Fruit fly (Drosophila melanogaster) whole organism, embryonic: ENCODE results near the gene CG5810.

Source experiments
- Asciz ChIP-seq: fragments of 200-800 bp; sonication (Bioruptor generic); optimal IDR thresholded peaks from 2 replicates; lab custom pipeline; 2017; ENCODE audit warnings: missing biosample characterization, mild to moderate bottlenecking, missing genetic modification characterization, missing genetic modification reagents
- Atf6 ChIP-seq: fragments of 200-800 bp; sonication (Bioruptor generic); IDR thresholded peaks from 2 replicates; pipeline ENCODE4 v1.3.6; 2022; ENCODE audit warnings: missing biosample characterization, missing genetic modification characterization
- CG10321 ChIP-seq: fragments of 200-800 bp; sonication (Bioruptor generic); IDR thresholded peaks from 2 replicates; pipeline ENCODE4 v1.3.6; 2022; ENCODE audit warnings: missing biosample characterization, missing genetic modification characterization
- CG11247 ChIP-seq: fragments of 200-800 bp; sonication (Bioruptor generic); IDR thresholded peaks from 2 replicates; pipeline ENCODE4 v1.3.6; 2022; ENCODE audit warnings: missing biosample characterization, missing genetic modification characterization
- CG13424 ChIP-seq: fragments of 200-800 bp; sonication (Bioruptor generic); optimal IDR thresholded peaks from 2 replicates; lab custom pipeline; 2019; ENCODE audit warnings: missing biosample characterization, mild to moderate bottlenecking, missing genetic modification characterization, moderate library complexity
- CG15011 ChIP-seq: fragments of 200-800 bp; sonication (Bioruptor generic); optimal IDR thresholded peaks from 3 replicates; lab custom pipeline; 2018; ENCODE audit warnings: missing biosample characterization, mild to moderate bottlenecking, missing genetic modification characterization
- CG1603 ChIP-seq: fragments of 200-800 bp; sonication (Bioruptor generic); optimal IDR thresholded peaks from 2 replicates; lab custom pipeline; 2019; ENCODE audit warnings: missing biosample characterization, mild to moderate bottlenecking, missing genetic modification characterization, moderate library complexity
- CG16863 ChIP-seq: fragments of 200-800 bp; sonication (Bioruptor generic); optimal IDR thresholded peaks from 3 replicates; lab custom pipeline; 2016; ENCODE audit warnings: missing biosample characterization, missing genetic modification characterization
- CG17829 ChIP-seq: fragments of 200-800 bp; optimal IDR thresholded peaks from 2 replicates; lab custom pipeline; 2019; ENCODE audit warnings: missing biosample characterization, mild to moderate bottlenecking, missing genetic modification characterization, moderate library complexity
- CG18476 ChIP-seq: fragments of 200-800 bp; sonication (Bioruptor generic); optimal IDR thresholded peaks from 2 replicates; lab custom pipeline; 2016; ENCODE audit warnings: missing biosample characterization, mild to moderate bottlenecking, missing genetic modification characterization
- CG2120 ChIP-seq: fragments of 200-800 bp; sonication (Bioruptor generic); optimal IDR thresholded peaks from 3 replicates; lab custom pipeline; 2016; ENCODE audit warnings: missing biosample characterization, missing genetic modification characterization
- CG3995 ChIP-seq: fragments of 200-800 bp; sonication (Bioruptor generic); optimal IDR thresholded peaks from 3 replicates; lab custom pipeline; 2016; ENCODE audit warnings: missing biosample characterization, missing genetic modification characterization
- CG6175 ChIP-seq: fragments of 200-800 bp; sonication (Bioruptor generic); IDR thresholded peaks from 3 replicates; pipeline ENCODE4 v1.3.6; 2022; ENCODE audit warnings: missing biosample characterization, missing genetic modification characterization
- CG6765 ChIP-seq: fragments of 200-800 bp; sonication (Bioruptor generic); optimal IDR thresholded peaks from 3 replicates; lab custom pipeline; 2017; ENCODE audit warnings: missing biosample characterization, mild to moderate bottlenecking, missing genetic modification characterization
- CG7987 ChIP-seq: fragments of 200-800 bp; sonication (Bioruptor generic); optimal IDR thresholded peaks from 2 replicates; lab custom pipeline; 2018; ENCODE audit warnings: missing biosample characterization, mild to moderate bottlenecking, missing genetic modification characterization, moderate library complexity
- CG9727 ChIP-seq: fragments of 200-800 bp; sonication (Bioruptor generic); optimal IDR thresholded peaks from 3 replicates; lab custom pipeline; 2017; ENCODE audit warnings: missing biosample characterization, mild to moderate bottlenecking, missing genetic modification characterization
- Chrac-16 ChIP-seq: fragments of 200-800 bp; sonication (Bioruptor generic); optimal IDR thresholded peaks from 3 replicates; lab custom pipeline; 2016; ENCODE audit warnings: missing biosample characterization, missing genetic modification characterization
- CrebB ChIP-seq: fragments of 200-800 bp; sonication (Bioruptor generic); optimal IDR thresholded peaks from 3 replicates; lab custom pipeline; 2018; ENCODE audit warnings: missing biosample characterization, mild to moderate bottlenecking, missing genetic modification characterization
- Hsf ChIP-seq: fragments of 200-800 bp; sonication (Bioruptor generic); optimal IDR thresholded peaks from 3 replicates; lab custom pipeline; 2016; ENCODE audit warnings: missing biosample characterization, missing genetic modification characterization
- Lim3 ChIP-seq: fragments of 200-800 bp; sonication (Bioruptor generic); IDR thresholded peaks from 2 replicates; pipeline ENCODE4 v1.3.6; 2022; ENCODE audit warnings: missing biosample characterization, missing genetic modification characterization
- Oaz ChIP-seq: fragments of 200-800 bp; sonication (Bioruptor generic); IDR thresholded peaks from 2 replicates; pipeline ENCODE4 v1.3.6; 2022; ENCODE audit warnings: missing biosample characterization, missing genetic modification characterization
- Pdp1 ChIP-seq, 2 experiments: fragments of 200-800 bp; sonication (Bioruptor generic); optimal IDR thresholded peaks; 3 replicates each; lab custom pipeline; 2016; ENCODE audit warnings: missing biosample characterization in 2 of 2, missing genetic modification characterization in 2 of 2, mild to moderate bottlenecking in 1 of 2, moderate library complexity in 1 of 2
- Taf1 ChIP-seq: fragments of 200-800 bp; sonication (Bioruptor generic); IDR thresholded peaks from 2 replicates; pipeline ENCODE4 v1.3.6; 2022; ENCODE audit warnings: missing biosample characterization, missing genetic modification characterization
- Trl ChIP-seq, 3 experiments: fragments of >200 bp in 2 of 3; fragments of 200-800 bp in 1 of 3; sonication (Bioruptor generic) in 1 of 3; optimal IDR thresholded peaks; 2 replicates in 1 of 3; 3 replicates in 2 of 3; lab custom pipeline; 2016 to 2017; ENCODE audit warnings: missing biosample characterization in 1 of 3, missing genetic modification characterization in 1 of 3
- ato ChIP-seq: fragments of 200-800 bp; sonication (Bioruptor generic); IDR thresholded peaks from 2 replicates; pipeline ENCODE4 v1.3.6; 2022; ENCODE audit warnings: missing biosample characterization, missing genetic modification characterization; ENCODE audit not compliant: partially characterized antibody
- bowl ChIP-seq: fragments of 200-800 bp; sonication (Bioruptor generic); IDR thresholded peaks from 2 replicates; pipeline ENCODE4 v1.3.6; 2022; ENCODE audit warnings: missing biosample characterization, missing genetic modification characterization
- cas ChIP-seq: fragments of 200-800 bp; sonication (Bioruptor generic); IDR thresholded peaks from 2 replicates; pipeline ENCODE4 v1.3.6; 2022; ENCODE audit warnings: missing biosample characterization, missing genetic modification characterization
- cato ChIP-seq: fragments of 200-800 bp; sonication (Bioruptor generic); optimal IDR thresholded peaks from 2 replicates; lab custom pipeline; 2016; ENCODE audit warnings: missing biosample characterization, missing genetic modification characterization, borderline replicate concordance
- dati ChIP-seq: fragments of 200-800 bp; sonication (Bioruptor generic); IDR thresholded peaks from 2 replicates; pipeline ENCODE4 v1.3.6; 2022; ENCODE audit warnings: missing biosample characterization, missing genetic modification characterization
- en ChIP-seq: fragments of 200-800 bp; sonication (Bioruptor generic); optimal IDR thresholded peaks from 2 replicates; lab custom pipeline; 2016; ENCODE audit warnings: missing biosample characterization, missing genetic modification characterization
- exex ChIP-seq: fragments of 200-800 bp; sonication (Bioruptor generic); optimal IDR thresholded peaks from 4 replicates; lab custom pipeline; 2018; ENCODE audit warnings: missing biosample characterization, mild to moderate bottlenecking, missing genetic modification characterization, moderate library complexity
- grn ChIP-seq: fragments of 200-800 bp; sonication (Bioruptor generic); optimal IDR thresholded peaks from 3 replicates; lab custom pipeline; 2017; ENCODE audit warnings: missing biosample characterization, missing genetic modification characterization
- jing ChIP-seq: fragments of 200-800 bp; sonication (Bioruptor generic); optimal IDR thresholded peaks from 2 replicates; lab custom pipeline; 2018; ENCODE audit warnings: missing biosample characterization, mild to moderate bottlenecking, missing genetic modification characterization
- nerfin-1 ChIP-seq: fragments of 200-800 bp; sonication (Bioruptor generic); optimal IDR thresholded peaks from 3 replicates; lab custom pipeline; 2019; ENCODE audit warnings: missing biosample characterization, mild to moderate bottlenecking, missing genetic modification characterization, moderate library complexity
- pan ChIP-seq, 4 experiments: fragments of >200 bp in 3 of 4; fragments of 200-800 bp in 1 of 4; sonication (Bioruptor generic) in 1 of 4; optimal IDR thresholded peaks in 3 of 4; IDR thresholded peaks in 1 of 4; 2 replicates each; pipeline versions ENCODE4 v1.3.6 to Lab custom; 2017 to 2022; ENCODE audit warnings: missing biosample characterization in 2 of 4, missing genetic modification characterization in 2 of 4, mixed read lengths in 1 of 4
- pita ChIP-seq: fragments of 200-800 bp; sonication (Bioruptor generic); optimal IDR thresholded peaks from 2 replicates; lab custom pipeline; 2017; ENCODE audit warnings: missing biosample characterization, mild to moderate bottlenecking, missing genetic modification characterization
- sc ChIP-seq, 3 experiments: fragments of >200 bp in 2 of 3; fragments of 200-800 bp in 1 of 3; sonication (Bioruptor generic) in 1 of 3; optimal IDR thresholded peaks; 2 replicates in 2 of 3; 3 replicates in 1 of 3; lab custom pipeline; 2017; ENCODE audit warnings: mild to moderate bottlenecking in 1 of 3, missing biosample characterization in 1 of 3, missing genetic modification characterization in 1 of 3, missing genetic modification reagents in 1 of 3
- sd ChIP-seq: fragments of 200-800 bp; sonication (Bioruptor generic); optimal IDR thresholded peaks from 3 replicates; lab custom pipeline; 2018; ENCODE audit warnings: missing biosample characterization, mild to moderate bottlenecking, missing genetic modification characterization, moderate library complexity
- sens-2 ChIP-seq: fragments of 200-800 bp; sonication (Bioruptor generic); IDR thresholded peaks from 2 replicates; pipeline ENCODE4 v1.3.6; 2022; ENCODE audit warnings: missing biosample characterization, missing genetic modification characterization
- seq ChIP-seq: fragments of 200-800 bp; sonication (Bioruptor generic); IDR thresholded peaks from 2 replicates; pipeline ENCODE4 v1.3.6; 2022; ENCODE audit warnings: missing biosample characterization, missing genetic modification characterization
- unpg ChIP-seq: fragments of 200-800 bp; sonication (Bioruptor generic); optimal IDR thresholded peaks from 3 replicates; lab custom pipeline; 2018; ENCODE audit warnings: missing biosample characterization, mild to moderate bottlenecking, missing genetic modification characterization, moderate library complexity
- vvl ChIP-seq: fragments of 200-800 bp; sonication (Bioruptor generic); IDR thresholded peaks from 2 replicates; pipeline ENCODE4 v1.3.6; 2022; ENCODE audit warnings: missing biosample characterization, missing genetic modification characterization
- zf30C ChIP-seq: fragments of 200-800 bp; sonication (Bioruptor generic); optimal IDR thresholded peaks from 3 replicates; lab custom pipeline; 2018; ENCODE audit warnings: missing biosample characterization, mild to moderate bottlenecking, missing genetic modification characterization

CG5810 gene

DNA sequence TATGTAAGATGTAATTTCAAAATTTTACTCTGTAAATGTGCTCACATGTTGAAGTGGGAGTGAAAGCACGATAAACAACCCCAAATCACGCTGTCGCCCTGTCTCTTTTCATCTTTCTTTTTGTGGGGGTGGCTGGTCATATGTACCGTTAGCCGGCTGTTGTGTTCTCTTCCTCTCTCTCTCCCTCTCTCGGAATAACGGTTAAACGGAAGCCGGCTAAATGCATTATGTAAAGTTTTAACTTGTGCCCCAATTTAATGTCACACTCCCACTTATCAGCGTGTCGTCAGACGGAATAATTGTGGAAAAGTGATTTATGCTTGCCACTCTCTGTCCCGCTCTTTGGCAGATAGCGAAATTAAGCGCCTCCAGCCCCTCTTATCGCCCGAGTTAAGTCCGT lies 22.2 kb upstream of the CG5810 start:
- TF ChIP-seq Atf6 (GFP tag; lab: Robert Waterston, UW) (no peak), CG2120 (GFP tag; lab: Kevin White, UChicago) (no peak), Chrac-16 (GFP tag; lab: Kevin White, UChicago) (no peak), bowl (no peak), ato (GFP tag; lab: Robert Waterston, UW) (0 out of 2 replicates have a peak, but pooled peaks have one; percentile 18), CG17829 (no peak), CG15011 (GFP tag; lab: Kevin White, UChicago) (peak; percentile 4), Lim3 (GFP tag; lab: Robert Waterston, UW) (no peak), Hsf (GFP tag; lab: Kevin White, UChicago) (no peak), CG6175 (GFP tag; lab: Robert Waterston, UW) (no peak), pita (GFP tag; lab: Kevin White, UChicago) (no peak), CG9727 (GFP tag; lab: Kevin White, UChicago) (no peak), CG3995 (GFP tag; lab: Kevin White, UChicago) (no peak), jing (GFP tag; lab: Kevin White, UChicago) (no peak), CG1603 (tag; lab: Kevin White, UChicago) (no peak), grn (GFP tag; lab: Kevin White, UChicago) (no peak), cas (no peak), CG13424 (tag; lab: Kevin White, UChicago) (no peak), unpg (GFP tag; lab: Kevin White, UChicago) (no peak), en (GFP tag; lab: Kevin White, UChicago) (no peak), CG18476 (GFP tag; lab: Kevin White, UChicago) (no peak), CG7987 (GFP tag; lab: Kevin White, UChicago) (no peak), CG10321 (peak; percentile 51; the same call in 1 of the 2 replicates), CG11247 (GFP tag; lab: Robert Waterston, UW) (no peak), cato (GFP tag; lab: Kevin White, UChicago) (no peak), CG6765 (GFP tag; lab: Kevin White, UChicago) (no peak), dati (no peak), nerfin-1 (peak; percentile 12), vvl (GFP tag; lab: Robert Waterston, UW) (no peak), CrebB (no peak), Asciz (GFP tag; lab: Kevin White, UChicago) (no peak), exex (tag; lab: Kevin White, UChicago) (peak; percentile 69), sc (optimal IDR thresholded peaks at IDR 0.05; lab: Kevin White, UChicago) (no peak), sc (GFP tag; optimal IDR thresholded peaks at IDR 0.05; lab: Kevin White, UChicago) (no peak), Oaz (GFP tag; lab: Robert Waterston, UW) (no peak), seq (GFP tag; lab: Robert Waterston, UW) (peak; percentile 73), sens-2 (GFP tag; lab: Robert Waterston, UW) (no peak), CG16863 (no peak), Trl (optimal IDR thresholded peaks at IDR 0.05; lab: Kevin White, UChicago) (peak in 1 of 2 experiments; percentile 54), Trl (GFP tag; optimal IDR thresholded peaks at IDR 0.05; lab: Kevin White, UChicago) (no peak), pan (optimal IDR thresholded peaks at IDR 0.05; lab: Kevin White, UChicago) (no peak), pan (GFP tag; optimal IDR thresholded peaks at IDR 0.05 in 1 of 2, IDR thresholded peaks at IDR 0.05 in 1 of 2) (no peak), Pdp1 (GFP tag; optimal IDR thresholded peaks at IDR 0.05; lab: Kevin White, UChicago) (peak in 1 of 2 experiments; percentile 71), Taf1 (0 out of 2 replicates have a peak, but pooled peaks have one; percentile 22), zf30C (GFP tag; lab: Kevin White, UChicago) (no peak), sd (tag; lab: Kevin White, UChicago) (no peak)
